Fruit fly (Drosophila melanogaster): ENCODE results near the gene spir.

The spir gene

DNA sequence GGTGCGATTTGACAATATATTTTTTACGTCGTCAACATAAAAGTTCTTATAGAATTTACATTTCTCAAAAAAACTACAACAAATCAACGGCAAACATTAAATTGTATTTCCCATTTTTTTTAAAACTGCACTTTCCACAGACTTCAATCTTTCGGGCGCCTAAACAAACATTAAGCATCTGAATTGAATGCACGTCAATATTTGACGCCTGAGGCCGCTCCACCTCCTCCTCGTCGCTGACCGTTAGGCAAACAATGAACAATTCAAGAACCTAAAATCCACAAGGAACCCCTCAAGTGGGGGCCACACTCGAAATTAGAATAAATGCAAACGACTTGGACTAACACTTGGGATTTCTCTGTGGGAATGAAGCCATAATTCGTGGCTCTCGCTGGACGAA, 16.4 kb downstream of the spir start (continued):
- peak in 1 of 2 experiments; percentile 66 for TF ChIP-seq bsh (GFP tag; optimal IDR thresholded peaks at IDR 0.05)
- no peak for TF ChIP-seq CG10209 (GFP tag; optimal IDR thresholded peaks at IDR 0.05)
- TF ChIP-seq NC2β (GFP tag; optimal IDR thresholded peaks at IDR 0.05) = peak; percentile 21
- TF ChIP-seq nerfin-1 (tag; optimal IDR thresholded peaks at IDR 0.05) = no peak
- no peak for TF ChIP-seq CG11560 (tag; IDR thresholded peaks at IDR 0.05)
- TF ChIP-seq kni (GFP tag; optimal IDR thresholded peaks at IDR 0.05) = peak; percentile 25
- 0 out of 3 replicates have a peak, but pooled peaks have one; percentile 14 for TF ChIP-seq ken (GFP tag; IDR thresholded peaks at IDR 0.05)
- TF ChIP-seq Lim3 (GFP tag; IDR thresholded peaks at IDR 0.05) = no peak

DNA sequence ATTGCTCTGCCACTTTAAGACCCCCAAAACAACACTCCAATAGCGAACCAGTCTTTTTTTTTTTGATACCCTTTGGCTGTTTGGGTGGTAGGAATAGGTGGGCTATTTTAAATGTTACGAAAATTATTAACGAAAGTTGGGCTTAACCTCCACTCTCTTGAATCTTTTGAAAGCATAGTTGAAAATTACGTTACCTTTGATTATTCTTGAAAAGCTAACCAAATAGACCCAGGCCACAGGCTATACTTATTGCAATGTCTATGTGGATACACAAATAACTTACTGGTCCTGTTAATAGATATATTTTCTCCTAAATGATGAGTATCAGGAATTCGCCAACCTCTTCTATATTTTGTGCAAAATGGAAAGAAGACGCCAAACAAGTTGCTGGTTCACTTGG, 16.9 kb downstream of the spir start:
- no peak for TF ChIP-seq aop (GFP tag; IDR thresholded peaks at IDR 0.05)
- TF ChIP-seq YL-1 (GFP tag; optimal IDR thresholded peaks at IDR 0.05) = no peak
- TF ChIP-seq CG7928 (GFP tag; optimal IDR thresholded peaks at IDR 0.05) = no peak
- TF ChIP-seq Drgx (GFP tag; IDR thresholded peaks at IDR 0.05) = peak; percentile 36; the same call in 1 of the 2 replicates
- no peak for TF ChIP-seq ara (GFP tag; IDR thresholded peaks at IDR 0.05)

DNA sequence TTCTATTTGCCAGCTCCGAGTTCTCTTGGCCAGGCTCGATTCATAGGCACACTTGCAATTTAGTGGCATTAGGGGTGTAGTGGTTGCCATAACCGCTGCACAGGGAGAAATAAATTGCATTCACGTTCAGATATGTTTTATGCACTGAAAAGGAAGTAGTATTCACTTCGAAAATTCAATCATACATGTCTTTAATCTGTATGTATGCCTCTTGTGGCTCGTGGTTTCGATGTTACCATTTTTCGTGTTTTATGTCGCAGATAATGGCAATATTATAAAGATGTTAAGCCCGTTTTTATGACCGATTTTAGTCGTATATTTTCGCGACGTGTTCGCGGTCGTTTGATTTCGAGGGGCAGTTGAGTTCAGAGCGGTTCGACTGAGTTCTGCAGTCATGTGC, 17.6 kb downstream of the spir start:
- peak in 1 of 2 experiments; percentile 4 for TF ChIP-seq bsh (GFP tag; optimal IDR thresholded peaks at IDR 0.05)
- TF ChIP-seq Drgx (GFP tag; IDR thresholded peaks at IDR 0.05) = peak; percentile 72
- TF ChIP-seq CG10366 (GFP tag; IDR thresholded peaks at IDR 0.05) = no peak
- 0 out of 3 replicates have a peak, but pooled peaks have one; percentile 30 for TF ChIP-seq CG2199 (GFP tag; IDR thresholded peaks at IDR 0.05)

DNA sequence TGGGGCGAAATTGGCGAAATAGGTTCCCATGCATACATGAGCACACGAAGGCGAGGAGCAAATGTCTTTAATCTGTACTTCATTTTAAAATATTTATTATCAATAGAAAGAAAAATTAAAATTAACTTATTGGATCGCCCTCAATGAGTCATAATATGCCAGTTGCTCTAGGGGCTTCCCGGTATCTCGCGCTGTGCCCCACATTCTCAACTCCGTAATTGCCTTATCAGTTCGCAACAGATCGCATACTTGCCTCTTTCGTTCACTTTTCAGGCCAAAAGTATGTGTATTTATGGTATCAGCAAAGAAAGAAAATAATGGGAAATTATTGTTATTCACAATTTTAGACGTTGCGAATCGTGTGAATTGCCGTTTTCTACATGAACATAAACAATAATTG, 18.6 kb downstream of the spir start:
- TF ChIP-seq corto (GFP tag; optimal IDR thresholded peaks at IDR 0.05) (no peak), Stat92E (GFP tag; optimal IDR thresholded peaks at IDR 0.05) (no peak), usp (GFP tag; optimal IDR thresholded peaks at IDR 0.05) (no peak), CG18599 (GFP tag; optimal IDR thresholded peaks at IDR 0.05) (no peak), CG12104 (GFP tag; optimal IDR thresholded peaks at IDR 0.05) (no peak), Rx (GFP tag; IDR thresholded peaks at IDR 0.05) (no peak), CG15514 (GFP tag; optimal IDR thresholded peaks at IDR 0.05) (no peak), Camta (GFP tag; optimal IDR thresholded peaks at IDR 0.05) (no peak), otp (GFP tag; IDR thresholded peaks at IDR 0.05) (no peak), CG13287 (GFP tag; IDR thresholded peaks at IDR 0.05; ENCODE audit: partially characterized antibody) (no peak), Elba2 (GFP tag; optimal IDR thresholded peaks at IDR 0.05) (no peak), run (tag; optimal IDR thresholded peaks at IDR 0.05) (no peak), CG17328 (GFP tag; IDR thresholded peaks at IDR 0.05) (no peak), CG9932 (GFP tag; IDR thresholded peaks at IDR 0.05) (no peak), Deaf1 (tag; optimal IDR thresholded peaks at IDR 0.05) (no peak)

DNA sequence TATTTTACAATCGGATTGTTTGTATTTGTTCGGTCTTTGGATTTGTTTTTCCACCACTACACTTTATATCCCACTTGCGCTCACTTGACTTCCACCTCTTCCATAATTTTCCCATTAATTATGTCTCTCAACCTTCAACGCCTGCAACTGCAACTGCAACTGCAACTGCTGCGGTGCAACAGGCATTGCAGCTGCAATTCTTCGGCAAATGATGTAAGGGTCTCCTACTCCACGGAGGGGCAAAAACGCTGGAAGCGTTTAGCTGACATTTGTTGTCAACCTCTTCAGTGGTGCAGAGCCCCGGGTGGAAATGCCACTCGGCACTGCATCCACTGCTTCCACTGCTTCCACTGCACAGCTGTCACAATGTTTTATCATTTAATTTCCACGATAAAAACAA, 22.0 kb downstream of the spir start:
- TF ChIP-seq ash1 (GFP tag; optimal IDR thresholded peaks at IDR 0.05) (no peak), vvl (GFP tag; IDR thresholded peaks at IDR 0.05) (peak; percentile 41; the same call in 1 of the 2 replicates), HLH3B (GFP tag; IDR thresholded peaks at IDR 0.05) (peak; percentile 36; the same call in 1 of the 2 replicates), CG9932 (GFP tag; IDR thresholded peaks at IDR 0.05) (peak; percentile 25), CG11247 (GFP tag; IDR thresholded peaks at IDR 0.05) (0 out of 2 replicates have a peak, but pooled peaks have one; percentile 33), unpg (GFP tag; optimal IDR thresholded peaks at IDR 0.05) (no peak), Spps (tag; optimal IDR thresholded peaks at IDR 0.05) (no peak), dysf (GFP tag; IDR thresholded peaks at IDR 0.05) (peak; percentile 39; the same call in 1 of the 3 replicates), CG7372 (GFP tag; IDR thresholded peaks at IDR 0.05) (no peak), Chrac-16 (GFP tag; optimal IDR thresholded peaks at IDR 0.05) (no peak), CG1832 (GFP tag; optimal IDR thresholded peaks at IDR 0.05) (peak; percentile 39), CG14014 (GFP tag; IDR thresholded peaks at IDR 0.05) (0 out of 2 replicates have a peak, but pooled peaks have one; percentile 8), CG17328 (GFP tag; IDR thresholded peaks at IDR 0.05) (no peak), ssp (GFP tag; IDR thresholded peaks at IDR 0.05) (no peak), CG12769 (tag; optimal IDR thresholded peaks at IDR 0.05) (no peak), Lim3 (GFP tag; IDR thresholded peaks at IDR 0.05) (no peak), CG7839 (tag; optimal IDR thresholded peaks at IDR 0.05) (no peak), nerfin-2 (GFP tag; IDR thresholded peaks at IDR 0.05; ENCODE audit: partially characterized antibody) (peak; percentile 15; the same call in 1 of the 2 replicates)

All from whole organism, embryonic.